Fruit fly (Drosophila melanogaster): ENCODE data around the gene Acp95EF.

Gene Acp95EF

DNA sequence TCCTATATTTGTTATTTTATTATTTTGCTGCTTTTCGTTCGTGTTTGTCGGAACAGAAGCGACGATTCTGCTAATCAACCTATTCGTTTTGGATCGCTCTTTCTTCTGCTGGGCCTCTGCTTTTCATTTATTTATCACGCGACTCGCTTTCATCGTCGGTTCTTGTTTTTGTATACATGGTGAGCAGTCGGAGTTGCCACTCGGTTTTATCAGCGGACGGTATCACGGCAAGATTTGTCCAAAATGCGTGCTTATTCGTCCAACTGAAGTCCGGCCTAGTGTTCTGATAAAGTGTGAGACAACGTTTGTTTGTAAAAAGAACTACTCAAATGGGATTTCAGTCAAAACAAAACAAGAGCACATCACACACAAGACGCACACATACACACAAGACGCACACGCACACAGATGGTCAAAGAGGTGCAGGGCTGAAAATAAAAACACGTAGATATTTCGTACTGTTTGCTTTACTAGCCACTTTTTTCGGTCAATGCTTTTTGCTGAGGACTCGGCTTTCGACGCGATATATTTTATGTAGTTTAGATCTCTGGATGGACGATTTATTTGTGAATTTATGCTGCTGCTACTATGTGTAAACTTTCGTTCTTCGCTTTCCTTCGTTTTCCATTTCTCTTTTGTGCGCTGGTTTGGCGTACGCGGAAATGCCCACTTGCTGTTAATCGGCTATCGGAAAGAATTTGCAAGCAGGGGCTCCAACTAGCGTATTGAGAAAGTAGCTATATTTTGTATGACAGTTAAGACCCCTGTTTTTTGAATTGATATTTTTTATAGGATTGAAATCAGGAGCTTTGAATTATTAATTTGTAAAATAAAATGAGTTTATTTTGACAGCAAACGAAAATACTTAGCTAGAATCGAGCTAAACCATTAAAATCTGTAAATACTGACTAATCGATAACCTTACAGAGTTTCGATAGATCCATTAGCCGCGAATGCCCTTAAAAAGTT lies 7.2 kb upstream of the Acp95EF start, which contains the start of gene twin (continued):
- TF ChIP-seq Lpt (GFP tag; optimal IDR thresholded peaks at IDR 0.05) (no peak), shn (GFP tag; optimal IDR thresholded peaks at IDR 0.05) (peak; percentile 50), GATAe (GFP tag; conservative IDR thresholded peaks at IDR 0.05) (no peak), hth (optimal IDR thresholded peaks at IDR 0.05) (no peak), CG6791 (GFP tag; IDR thresholded peaks at IDR 0.05; ENCODE audit: partially characterized antibody) (peak; percentile 68), Awh (GFP tag; IDR thresholded peaks at IDR 0.05) (no peak), z (GFP tag; IDR thresholded peaks at IDR 0.05) (no peak), CG2678 (tag; optimal IDR thresholded peaks at IDR 0.05) (no peak), CG34422 (GFP tag; IDR thresholded peaks at IDR 0.05) (peak; percentile 56; the same call in 2 of the 3 replicates), CG8924 (tag; optimal IDR thresholded peaks at IDR 0.05) (peak; percentile 57), pho (GFP tag; optimal IDR thresholded peaks at IDR 0.05) (peak; percentile 68), gsb-n (tag; optimal IDR thresholded peaks at IDR 0.05) (no peak), btn (GFP tag; optimal IDR thresholded peaks at IDR 0.05) (no peak), crc (GFP tag; optimal IDR thresholded peaks at IDR 0.05) (no peak), Atf-2 (GFP tag; optimal IDR thresholded peaks at IDR 0.05) (peak; percentile 47), CG4854 (GFP tag; optimal IDR thresholded peaks at IDR 0.05) (peak; percentile 21), CG13424 (tag; optimal IDR thresholded peaks at IDR 0.05) (peak; percentile 77), sim (GFP tag; IDR thresholded peaks at IDR 0.05) (no peak), grn (GFP tag; optimal IDR thresholded peaks at IDR 0.05) (no peak), CG3065 (GFP tag; optimal IDR thresholded peaks at IDR 0.05) (peak; percentile 29), CG3995 (GFP tag; optimal IDR thresholded peaks at IDR 0.05) (peak; percentile 22), HLHmδ (GFP tag; optimal IDR thresholded peaks at IDR 0.05) (no peak), unpg (GFP tag; optimal IDR thresholded peaks at IDR 0.05) (peak; percentile 49), pnt (GFP tag; optimal IDR thresholded peaks at IDR 0.05) (peak; percentile 23), Oaz (GFP tag; IDR thresholded peaks at IDR 0.05) (0 out of 2 replicates have a peak, but pooled peaks have one; percentile 40), CG2120 (GFP tag; optimal IDR thresholded peaks at IDR 0.05) (peak; percentile 86), cato (GFP tag; optimal IDR thresholded peaks at IDR 0.05; ENCODE audit: borderline replicate concordance) (no peak), CG6654 (GFP tag; optimal IDR thresholded peaks at IDR 0.05) (no peak), HLH4C (GFP tag; IDR thresholded peaks at IDR 0.05; ENCODE audit: partially characterized antibody) (peak; percentile 81), CG15514 (GFP tag; optimal IDR thresholded peaks at IDR 0.05) (peak; percentile 67), CG7745 (tag; optimal IDR thresholded peaks at IDR 0.05) (no peak), Sry-β (GFP tag; optimal IDR thresholded peaks at IDR 0.05) (peak; percentile 86), en (GFP tag; optimal IDR thresholded peaks at IDR 0.05) (no peak), Elba2 (GFP tag; optimal IDR thresholded peaks at IDR 0.05) (no peak), CG31365 (tag; optimal IDR thresholded peaks at IDR 0.05) (no peak), gem (tag; optimal IDR thresholded peaks at IDR 0.05) (peak; percentile 74), CG16813 (GFP tag; IDR thresholded peaks at IDR 0.05; ENCODE audit: partially characterized antibody) (peak; percentile 73), gro (GFP tag; optimal IDR thresholded peaks at IDR 0.05) (peak; percentile 39), CG14441 (GFP tag; IDR thresholded peaks at IDR 0.05) (no peak; the same call in 1 of the 2 replicates), fd3F (GFP tag; optimal IDR thresholded peaks at IDR 0.05) (peak; percentile 43), fd102C (GFP tag; optimal IDR thresholded peaks at IDR 0.05) (no peak), tup (GFP tag; optimal IDR thresholded peaks at IDR 0.05) (no peak), Aef1 (GFP tag; IDR thresholded peaks at IDR 0.05) (0 out of 3 replicates have a peak, but pooled peaks have one; percentile 23), CG17328 (GFP tag; IDR thresholded peaks at IDR 0.05) (peak; percentile 50; the same call in 1 of the 2 replicates), CG18011 (GFP tag; optimal IDR thresholded peaks at IDR 0.05) (peak; percentile 44), CG9876 (GFP tag; optimal IDR thresholded peaks at IDR 0.05) (peak; percentile 10), eyg (GFP tag; optimal IDR thresholded peaks at IDR 0.05) (no peak), ham (GFP tag; IDR thresholded peaks at IDR 0.05) (no peak), CG43689 (GFP tag; IDR thresholded peaks at IDR 0.05) (no peak)

Measured in whole organism, embryonic.